Fruit fly (Drosophila melanogaster) S2 (cell line): ENCODE measurements around the gene Vps24.

Experiments used
- CG8478 ChIP-seq: fragments of >200 bp; optimal IDR thresholded peaks from 2 replicates; lab custom pipeline; 2018
- CTCF ChIP-seq, 2 experiments: fragments of >200 bp; optimal IDR thresholded peaks; 2 replicates each; lab custom pipeline; 2018

DNA sequence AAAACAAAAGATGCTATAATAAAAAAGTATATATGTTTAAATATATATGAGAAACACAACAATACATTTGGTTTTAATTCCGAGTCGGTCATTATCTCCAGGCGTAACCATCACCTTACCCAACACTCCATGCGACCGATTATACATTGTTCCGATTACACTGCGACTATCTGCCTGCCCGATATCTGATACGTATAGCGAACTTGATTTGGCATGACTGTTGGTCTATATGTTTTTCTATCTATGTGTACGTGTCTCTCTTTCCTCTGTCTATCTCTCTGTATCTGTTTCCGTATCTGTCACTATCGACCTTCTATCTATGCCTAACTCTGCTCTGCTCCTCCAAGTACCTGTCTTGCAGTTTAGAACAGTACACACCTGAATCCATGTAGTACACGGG lies 9.3 kb downstream of the Vps24 start:
- no peak for TF ChIP-seq CG8478 (lab: Kevin White, UChicago)
- TF ChIP-seq CTCF (optimal IDR thresholded peaks at IDR 0.05; lab: Kevin White, UChicago): no peak
